Fruit fly (Drosophila melanogaster): ENCODE results near the gene Ent2.

Gene Ent2

DNA sequence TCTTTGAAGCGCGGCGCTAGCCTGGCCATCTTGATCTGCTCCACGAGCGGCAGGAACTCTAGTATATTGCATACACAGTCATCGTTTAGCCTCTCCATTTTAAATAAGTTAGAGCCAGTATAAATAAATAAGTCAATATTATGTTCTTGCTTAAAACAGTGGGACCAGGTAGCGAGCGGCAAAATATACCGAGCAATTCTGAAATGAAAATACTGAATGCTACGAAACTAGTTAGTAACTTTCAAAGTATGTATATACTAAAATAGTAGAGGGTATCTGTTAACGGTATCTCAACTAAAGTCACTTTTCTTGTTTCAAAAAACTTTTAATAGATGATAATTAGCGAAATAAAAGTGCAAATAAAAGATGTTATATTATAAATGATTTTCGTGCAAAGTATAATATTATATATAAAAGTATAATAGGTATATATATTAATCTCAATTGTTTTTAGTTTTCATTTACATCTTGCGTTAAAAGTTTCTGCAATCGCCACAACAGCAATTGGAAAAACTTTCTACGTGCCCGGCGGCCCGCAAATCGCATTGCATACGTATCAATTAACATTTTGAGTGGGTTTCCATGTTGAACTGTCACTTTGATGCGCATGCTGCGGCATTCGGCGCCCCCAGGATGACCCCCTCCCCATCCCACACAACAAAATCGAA is 4.0 kb downstream of the Ent2 start, which contains the start of gene CG13766 (continued):
- TF ChIP-seq sisA (GFP tag; IDR thresholded peaks at IDR 0.05), result no peak
- no peak for TF ChIP-seq H2.0 (GFP tag; IDR thresholded peaks at IDR 0.05)
- peak; percentile 93 for TF ChIP-seq CG34224 (GFP tag; IDR thresholded peaks at IDR 0.05; ENCODE audit: partially characterized antibody)
- no peak for TF ChIP-seq CG10431 (GFP tag; optimal IDR thresholded peaks at IDR 0.05)
- TF ChIP-seq CG2678 (tag; optimal IDR thresholded peaks at IDR 0.05), result no peak
- no peak for TF ChIP-seq CG10366 (GFP tag; IDR thresholded peaks at IDR 0.05)
- no peak for TF ChIP-seq CG4730 (GFP tag; IDR thresholded peaks at IDR 0.05)
- peak; percentile 96 for TF ChIP-seq CG16813 (GFP tag; IDR thresholded peaks at IDR 0.05; ENCODE audit: partially characterized antibody)
- TF ChIP-seq ac (GFP tag; optimal IDR thresholded peaks at IDR 0.05), result no peak
- peak; percentile 48 for TF ChIP-seq Ets65A (GFP tag)
- TF ChIP-seq CG10462 (GFP tag; optimal IDR thresholded peaks at IDR 0.05), result no peak
- peak; percentile 10 for TF ChIP-seq CG2712 (tag; optimal IDR thresholded peaks at IDR 0.05)
- no peak for TF ChIP-seq CG3838 (GFP tag; optimal IDR thresholded peaks at IDR 0.05)
- peak; percentile 98 for TF ChIP-seq CG7963 (GFP tag; IDR thresholded peaks at IDR 0.05; ENCODE audit: partially characterized antibody)
- peak; percentile 87 for TF ChIP-seq stwl (tag; optimal IDR thresholded peaks at IDR 0.05)
- no peak for TF ChIP-seq nau (GFP tag; optimal IDR thresholded peaks at IDR 0.05)
- TF ChIP-seq ftz-f1 (GFP tag; optimal IDR thresholded peaks at IDR 0.05), result no peak
- no peak for TF ChIP-seq Sry-δ (GFP tag; optimal IDR thresholded peaks at IDR 0.05)
- no peak for TF ChIP-seq gsb (GFP tag; IDR thresholded peaks at IDR 0.05)
- no peak for TF ChIP-seq Hsf (GFP tag; optimal IDR thresholded peaks at IDR 0.05)
- no peak for TF ChIP-seq dm (GFP tag; optimal IDR thresholded peaks at IDR 0.05)
- peak; percentile 34 for TF ChIP-seq Med (GFP tag)
- peak in 1 of 2 experiments; percentile 57 for TF ChIP-seq tll (GFP tag; optimal IDR thresholded peaks at IDR 0.05)
- no peak for TF ChIP-seq Sox100B (GFP tag; optimal IDR thresholded peaks at IDR 0.05)
- TF ChIP-seq CG12391 (tag; optimal IDR thresholded peaks at IDR 0.05), result peak; percentile 15
- TF ChIP-seq D19B (GFP tag; optimal IDR thresholded peaks at IDR 0.05), result peak; percentile 97
- TF ChIP-seq Fer2 (tag; optimal IDR thresholded peaks at IDR 0.05), result no peak
- peak; percentile 97 for TF ChIP-seq hb (GFP tag; IDR thresholded peaks at IDR 0.05; ENCODE audit: partially characterized antibody)
- no peak for TF ChIP-seq eve (GFP tag; optimal IDR thresholded peaks at IDR 0.05)
- TF ChIP-seq Oaz (GFP tag; IDR thresholded peaks at IDR 0.05), result no peak
- peak; percentile 85 for TF ChIP-seq zen2 (GFP tag; IDR thresholded peaks at IDR 0.05; ENCODE audit: partially characterized antibody)
- no peak for TF ChIP-seq caup (GFP tag; optimal IDR thresholded peaks at IDR 0.05; ENCODE audit: severe bottlenecking)
- TF ChIP-seq Pdp1 (GFP tag; optimal IDR thresholded peaks at IDR 0.05), result peak in 1 of 2 experiments; percentile 12
- no peak for TF ChIP-seq tap (tag; optimal IDR thresholded peaks at IDR 0.05)
- TF ChIP-seq amos (GFP tag; IDR thresholded peaks at IDR 0.05; ENCODE audit: partially characterized antibody), result peak; percentile 74
- peak; percentile 74 for TF ChIP-seq MBD-R2 (GFP tag; IDR thresholded peaks at IDR 0.05)
- peak; percentile 96 for TF ChIP-seq CG18011 (GFP tag; optimal IDR thresholded peaks at IDR 0.05)
- TF ChIP-seq Ssrp (tag; optimal IDR thresholded peaks at IDR 0.05), result no peak
- peak; percentile 75 for TF ChIP-seq inv (GFP tag; IDR thresholded peaks at IDR 0.05; ENCODE audit: partially characterized antibody)
- TF ChIP-seq unpg (GFP tag; optimal IDR thresholded peaks at IDR 0.05), result no peak
- TF ChIP-seq vnd (GFP tag; IDR thresholded peaks at IDR 0.05; ENCODE audit: partially characterized antibody), result peak; percentile 97
- TF ChIP-seq p53 (GFP tag; optimal IDR thresholded peaks at IDR 0.05), result no peak
- peak; percentile 97 for TF ChIP-seq mld (GFP tag; IDR thresholded peaks at IDR 0.05; ENCODE audit: partially characterized antibody)
- no peak for TF ChIP-seq CG4424 (GFP tag; optimal IDR thresholded peaks at IDR 0.05)
- peak; percentile 84 for TF ChIP-seq Lhr (GFP tag; optimal IDR thresholded peaks at IDR 0.05)
- no peak for TF ChIP-seq ttk (GFP tag; IDR thresholded peaks at IDR 0.05)
- TF ChIP-seq bowl (GFP tag; IDR thresholded peaks at IDR 0.05), result no peak
- TF ChIP-seq CG8290 (GFP tag; optimal IDR thresholded peaks at IDR 0.05), result peak; percentile 26
- peak in 1 of 2 experiments; percentile 55 for TF ChIP-seq CG8290 (tag; optimal IDR thresholded peaks at IDR 0.05)

Data from whole organism, embryonic.